Worm (Caenorhabditis elegans): Measurements from ENCODE around the gene adss-1.
A peak's percentile ranks its signal among the peaks of the same experiment; 100 is the strongest.

Gene adss-1

ce11 chrV:4868698-4869097, 45.5 kb upstream of the adss-1 start:
- TF ChIP-seq nhr-41 (GFP tag; IDR thresholded peaks at IDR 0.05) (no peak), Y48G9A.11 (GFP tag; IDR thresholded peaks at IDR 0.05) (no peak)

ce11 chrV:4867535-4867934, 44.3 kb upstream of the adss-1 start:
- TF ChIP-seq ces-1 (GFP tag; optimal IDR thresholded peaks at IDR 0.05) (no peak), zfp-3 (GFP tag; conservative IDR thresholded peaks at IDR 0.05) (no peak), T26A8.4 (GFP tag; IDR thresholded peaks at IDR 0.05) (no peak), ctbp-1 (GFP tag; IDR thresholded peaks at IDR 0.05) (no peak), hlh-11 (tag; optimal IDR thresholded peaks at IDR 0.05) (no peak), pha-4 (GFP tag; IDR thresholded peaks at IDR 0.05) (no peak), pha-4 (tag; optimal IDR thresholded peaks at IDR 0.05) (no peak), lin-15B (tag; optimal IDR thresholded peaks at IDR 0.05) (no peak), F26F4.8 (GFP tag; conservative IDR thresholded peaks at IDR 0.05) (no peak), nhr-25 (tag; optimal IDR thresholded peaks at IDR 0.05; ENCODE audit: borderline replicate concordance, insufficient read depth) (no peak)

- no peak for TF ChIP-seq Y75B8A.6 (GFP tag; IDR thresholded peaks at IDR 0.05)
- TF ChIP-seq mxl-3 (GFP tag; optimal IDR thresholded peaks at IDR 0.05), result peak; percentile 39
Measured at ce11 chrV:4865364-4865763, 42.1 kb upstream of the adss-1 start, which contains the start of gene srd-32. srd-32 (plus strand) TSS chrV:4865664.

DNA sequence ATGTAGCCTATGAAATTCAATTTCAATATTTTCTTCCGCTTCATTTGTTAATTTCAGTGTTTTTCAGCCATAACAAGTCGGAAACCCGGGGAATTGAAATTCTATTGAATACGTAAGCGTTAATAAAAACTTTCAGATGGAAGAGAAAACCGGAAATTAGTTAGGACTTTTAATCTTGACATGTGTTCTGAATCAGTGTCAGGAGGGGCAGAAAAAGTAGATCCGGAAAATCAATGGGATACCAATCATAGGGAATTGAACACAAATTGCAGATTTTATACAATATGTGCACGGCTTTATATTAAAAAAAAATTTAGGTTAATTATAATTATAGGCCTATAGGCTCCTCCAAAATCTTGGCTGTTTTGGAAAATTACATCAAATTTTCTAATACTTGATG, 41.1 kb upstream of the adss-1 start:
- TF ChIP-seq nhr-77 (tag; optimal IDR thresholded peaks at IDR 0.05) (no peak), Y5F2A.4 (GFP tag; optimal IDR thresholded peaks at IDR 0.05) (no peak), nhr-76 (tag; optimal IDR thresholded peaks at IDR 0.05) (no peak), nhr-11 (tag; optimal IDR thresholded peaks at IDR 0.05) (no peak), php-3 (GFP tag; IDR thresholded peaks at IDR 0.05) (no peak), daf-12 (tag; optimal IDR thresholded peaks at IDR 0.05) (no peak), unc-62 (GFP tag; optimal IDR thresholded peaks at IDR 0.05 in 1 of 2) (no peak), unc-62 (tag; optimal IDR thresholded peaks at IDR 0.05) (no peak), nhr-25 (tag; optimal IDR thresholded peaks at IDR 0.05; ENCODE audit: borderline replicate concordance, insufficient read depth) (no peak), pqm-1 (tag; optimal IDR thresholded peaks at IDR 0.05) (no peak), D1046.2 (GFP tag; IDR thresholded peaks at IDR 0.05) (no peak), mes-2 (tag; optimal IDR thresholded peaks at IDR 0.05; ENCODE audit: poor library complexity, severe bottlenecking) (no peak), dmd-9 (GFP tag; IDR thresholded peaks at IDR 0.05) (no peak), aha-1 (tag) (no peak)

ce11 chrV:4862737-4863136, 39.5 kb upstream of the adss-1 start, which contains the start of gene C37H5.13:
C37H5.13 (minus strand) TSS chrV:4862965.
- TF ChIP-seq dmd-9 (GFP tag; IDR thresholded peaks at IDR 0.05) (no peak), egl-43 (GFP tag; IDR thresholded peaks at IDR 0.05) (no peak), mdl-1 (tag; optimal IDR thresholded peaks at IDR 0.05) (peak in 1 of 2 experiments; percentile 27), nhr-28 (tag; optimal IDR thresholded peaks at IDR 0.05) (peak; percentile 98), hlh-30 (tag; optimal IDR thresholded peaks at IDR 0.05; ENCODE audit: insufficient read depth) (peak; percentile 48), ztf-7 (tag; optimal IDR thresholded peaks at IDR 0.05) (peak; percentile 56), nhr-11 (tag; optimal IDR thresholded peaks at IDR 0.05) (peak; percentile 11), dve-1 (tag; optimal IDR thresholded peaks at IDR 0.05; ENCODE audit: insufficient read depth) (peak; percentile 45), hif-1 (tag; optimal IDR thresholded peaks at IDR 0.05) (peak in 1 of 2 experiments; percentile 2), mep-1 (tag; optimal IDR thresholded peaks at IDR 0.05) (peak; percentile 28), lsy-2 (tag; optimal IDR thresholded peaks at IDR 0.05) (peak in 1 of 2 experiments; percentile 19), zfp-2 (tag; optimal IDR thresholded peaks at IDR 0.05) (no peak), daf-16 (GFP tag; optimal IDR thresholded peaks at IDR 0.05) (no peak), daf-16 (tag; optimal IDR thresholded peaks at IDR 0.05) (peak; percentile 42), ceh-62 (tag; optimal IDR thresholded peaks at IDR 0.05) (no peak)
